Fruit fly (Drosophila melanogaster) Kc167 (cell line): ENCODE data around the gene CG31347.

ENCODE experiments used
- Myc ChIP-seq: fragments of >200 bp; optimal IDR thresholded peaks from 2 replicates; lab custom pipeline; 2017; ENCODE audit warnings: missing external identifiers
- Sin3A ChIP-seq: fragments of >200 bp; optimal IDR thresholded peaks from 2 replicates; lab custom pipeline; 2018; ENCODE audit warnings: missing external identifiers
- h ChIP-seq: fragments of >200 bp; optimal IDR thresholded peaks from 3 replicates; lab custom pipeline; 2018; ENCODE audit warnings: missing external identifiers
- insv ChIP-seq: fragments of >200 bp; optimal IDR thresholded peaks from 3 replicates; lab custom pipeline; 2018; ENCODE audit warnings: missing external identifiers
- psq ChIP-seq: fragments of >200 bp; optimal IDR thresholded peaks from 2 replicates; lab custom pipeline; 2017; ENCODE audit warnings: missing external identifiers
- ttk ChIP-seq: sonication (Bioruptor generic); optimal IDR thresholded peaks from 2 replicates; lab custom pipeline; 2017; ENCODE audit warnings: missing external identifiers

CG31347 gene

DNA sequence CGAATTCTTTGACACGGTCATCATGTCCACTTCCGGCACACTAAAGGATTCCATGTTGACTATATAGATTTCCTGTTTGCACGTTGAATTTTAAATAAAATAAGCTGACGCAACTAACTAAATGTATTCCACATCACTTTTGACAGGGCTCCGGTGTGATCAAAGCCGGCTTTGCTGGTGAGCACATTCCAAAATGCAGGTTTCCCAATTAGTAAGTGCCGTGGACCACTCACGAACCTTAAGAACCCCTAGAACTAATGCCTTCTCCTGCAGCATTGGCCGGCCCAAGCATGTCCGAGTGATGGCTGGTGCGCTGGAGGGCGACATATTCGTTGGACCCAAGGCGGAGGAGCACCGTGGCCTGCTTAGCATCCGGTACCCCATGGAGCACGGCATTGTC, at the start of gene CG31347:
Gene CG31347 (minus strand): TSS at position 101 of the 400 bp plus-strand sequence.
- TF ChIP-seq ttk (lab: Kevin White, UChicago) = no peak

DNA sequence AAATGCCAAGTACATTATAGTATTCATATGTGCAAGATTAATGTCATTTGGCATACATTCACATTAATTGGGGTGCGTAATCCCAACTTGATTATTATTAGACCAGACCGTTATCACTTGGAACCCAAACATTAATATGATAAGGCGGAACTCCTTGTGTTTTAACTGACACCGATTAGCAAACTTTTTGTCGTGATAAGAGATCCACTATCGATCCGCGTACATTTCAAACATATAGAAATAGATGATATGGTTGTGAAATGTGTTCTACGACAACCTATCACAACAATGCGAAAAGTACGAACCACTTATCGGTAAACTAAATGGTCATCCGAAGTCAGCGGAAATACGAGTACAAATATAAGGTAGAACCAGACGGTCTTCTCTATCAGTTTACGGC, 46.9 kb upstream of the CG31347 start, which contains the start of gene Ugt37A2:
Gene Ugt37A2 (plus strand): TSS at position 396 of the 400 bp plus-strand sequence.
- TF ChIP-seq h (no peak), insv (no peak), Sin3A (lab: Kevin White, UChicago) (no peak), psq (lab: Kevin White, UChicago) (no peak), ttk (lab: Kevin White, UChicago) (no peak), Myc (lab: Kevin White, UChicago) (no peak)

DNA sequence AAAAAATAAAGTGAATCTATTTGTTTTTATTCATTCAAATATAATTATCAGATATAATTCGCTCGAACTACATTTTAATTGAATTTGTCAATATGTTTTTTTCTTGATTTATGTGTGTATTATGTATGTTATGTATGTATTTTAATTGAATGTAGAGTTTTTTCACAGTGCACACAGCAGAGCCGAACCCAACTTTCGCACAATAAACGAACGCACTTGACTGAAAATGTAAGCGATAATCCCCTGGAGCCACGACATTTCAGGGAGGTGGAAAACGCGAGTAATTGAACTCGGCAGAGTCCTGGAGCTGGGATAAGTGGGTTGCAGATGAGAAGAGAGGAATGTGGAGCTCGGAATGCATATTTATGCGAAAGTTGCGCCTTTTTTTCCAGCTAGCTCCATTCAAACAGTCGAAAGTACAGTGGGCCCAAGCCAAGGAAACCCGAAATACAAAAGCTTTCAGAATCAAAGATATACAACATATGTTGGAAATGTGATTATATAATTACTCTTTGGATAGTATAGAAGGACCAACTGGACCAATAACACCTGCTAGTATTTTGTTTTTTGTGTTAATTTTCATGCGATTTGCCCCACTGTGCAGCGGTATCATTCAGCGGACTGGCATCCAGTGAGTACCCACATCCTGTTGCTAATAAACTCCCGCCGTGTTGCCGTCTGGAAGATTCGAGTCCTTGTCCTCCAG, 35.7 kb upstream of the CG31347 start:
- TF ChIP-seq insv (no peak), h (no peak), psq (lab: Kevin White, UChicago) (no peak), Sin3A (lab: Kevin White, UChicago) (no peak), Myc (lab: Kevin White, UChicago) (no peak), ttk (lab: Kevin White, UChicago) (no peak)

DNA sequence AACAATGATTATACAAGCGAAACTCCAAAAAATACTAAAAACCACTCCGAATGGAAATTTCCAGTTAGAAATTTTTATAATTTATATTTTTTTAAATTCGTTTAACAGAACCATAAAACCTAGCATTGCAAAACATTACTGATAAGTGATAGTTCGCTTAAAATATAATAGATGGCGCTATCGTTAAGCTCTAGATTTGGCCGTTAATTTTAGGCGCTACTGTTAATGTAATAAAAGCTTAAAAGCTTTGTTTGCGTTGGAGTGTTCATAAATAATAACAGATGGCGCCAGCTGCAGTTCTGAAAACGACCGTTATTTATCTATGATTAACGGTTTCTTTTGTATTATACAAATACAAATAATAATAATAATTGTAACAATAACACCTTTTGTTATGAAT, 31.4 kb upstream of the CG31347 start:
- TF ChIP-seq Sin3A (lab: Kevin White, UChicago) (no peak), Myc (lab: Kevin White, UChicago) (no peak), insv (no peak), h (no peak), psq (lab: Kevin White, UChicago) (no peak), ttk (lab: Kevin White, UChicago) (no peak)

DNA sequence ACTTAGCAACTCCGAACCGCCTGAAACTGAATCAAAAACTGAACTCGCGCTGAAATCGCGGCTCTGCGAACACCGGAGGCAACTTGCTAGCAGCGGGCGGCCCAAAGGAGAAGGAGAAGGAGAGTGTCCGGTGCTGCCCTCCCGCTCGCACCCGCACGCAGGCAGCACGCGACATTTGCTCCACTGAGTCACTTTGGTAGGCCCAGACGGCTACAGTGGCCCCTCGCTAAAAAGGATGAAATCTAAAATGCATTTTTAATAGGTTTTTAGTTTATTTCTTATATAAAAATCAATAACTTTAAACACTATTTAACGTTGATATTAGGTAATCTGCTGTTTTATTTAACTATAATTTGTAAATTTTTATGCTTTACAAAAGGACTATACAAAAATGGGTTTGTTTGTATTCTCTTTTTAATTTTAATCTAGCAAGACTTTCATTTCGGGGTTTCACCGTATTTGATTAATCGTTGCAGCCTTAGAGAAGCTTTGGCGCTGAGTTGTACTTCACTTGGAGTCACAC, 30.1 kb upstream of the CG31347 start, which contains the start of gene Men:
Gene Men (minus strand): TSS at position 51 of the 523 bp plus-strand sequence.
- TF ChIP-seq insv (no peak), psq (lab: Kevin White, UChicago) (no peak), Sin3A (lab: Kevin White, UChicago) (no peak), Myc (lab: Kevin White, UChicago) (no peak), h (no peak), ttk (lab: Kevin White, UChicago) (no peak)

DNA sequence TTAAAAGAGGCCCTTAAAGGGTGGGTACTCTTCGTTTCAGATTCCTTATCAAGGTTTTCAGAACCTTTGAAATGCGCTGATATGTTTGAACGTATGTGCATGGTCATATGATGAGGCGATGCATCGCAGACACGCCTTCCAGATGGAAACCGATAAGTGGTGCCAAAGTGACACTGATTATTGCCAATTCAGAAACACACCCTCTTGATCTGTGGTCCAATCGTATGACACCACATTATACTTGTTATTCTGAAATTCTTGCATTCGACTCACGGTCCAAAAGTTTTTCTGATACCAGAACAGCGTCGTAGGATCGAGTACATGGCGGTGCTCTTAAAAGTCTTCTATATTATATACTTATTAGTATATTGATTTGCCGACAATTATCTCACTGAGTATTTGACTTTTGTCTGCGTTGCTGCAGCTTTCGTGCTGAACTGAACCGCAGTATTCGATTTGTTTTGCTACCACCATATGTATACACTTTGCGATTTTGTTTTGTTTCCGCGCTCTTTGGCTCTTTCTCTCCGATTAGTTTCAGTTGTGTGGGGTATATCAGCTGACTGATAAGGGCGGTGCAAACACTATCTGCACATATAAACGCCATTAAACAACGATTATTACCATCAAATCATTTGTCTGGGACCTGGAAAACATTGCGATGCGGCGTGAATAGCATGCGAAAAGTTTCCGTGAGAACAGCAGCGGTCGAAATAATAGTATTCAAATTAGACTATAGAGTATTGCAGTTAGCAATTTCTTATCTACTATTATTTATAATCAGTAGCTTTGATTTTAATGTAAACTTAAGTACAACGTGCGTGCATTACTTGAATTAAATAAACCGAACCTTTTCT, 28.2 kb upstream of the CG31347 start:
- TF ChIP-seq psq (lab: Kevin White, UChicago) (no peak), insv (no peak), Sin3A (lab: Kevin White, UChicago) (no peak), ttk (lab: Kevin White, UChicago) (no peak), Myc (lab: Kevin White, UChicago) (no peak), h (no peak)

DNA sequence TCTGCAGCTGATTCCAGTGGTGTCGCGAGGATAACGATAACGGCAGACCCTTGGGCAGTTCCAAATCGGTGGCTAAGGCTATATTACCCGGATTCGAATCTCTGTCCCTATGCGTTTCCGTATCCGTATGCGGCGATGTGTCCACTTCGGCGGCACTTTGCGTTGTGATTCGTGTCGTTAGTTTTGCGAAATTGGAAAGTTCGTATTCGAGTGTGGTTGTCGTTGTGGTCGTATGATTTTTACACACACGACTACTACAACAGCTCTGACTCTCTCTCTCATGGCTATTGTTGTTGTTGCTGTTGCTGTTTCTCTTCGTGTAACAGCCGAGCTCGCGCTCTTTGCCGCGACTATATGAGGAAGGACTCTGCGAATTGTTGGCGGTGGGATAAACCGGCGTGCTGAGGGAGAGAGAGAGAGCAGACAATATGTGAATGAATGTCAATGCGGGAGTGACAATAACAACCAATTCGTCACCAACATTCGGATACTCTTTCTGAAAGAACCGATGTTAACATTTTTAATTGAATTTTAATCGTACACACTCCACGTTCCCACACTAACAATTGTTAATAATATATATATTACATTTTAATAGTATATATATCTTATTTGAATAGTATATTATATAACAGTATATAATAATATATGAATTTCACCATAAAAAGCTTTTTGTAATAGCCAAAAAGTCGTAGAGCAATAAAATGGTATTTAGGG, 27.4 kb upstream of the CG31347 start:
- TF ChIP-seq h = no peak

DNA sequence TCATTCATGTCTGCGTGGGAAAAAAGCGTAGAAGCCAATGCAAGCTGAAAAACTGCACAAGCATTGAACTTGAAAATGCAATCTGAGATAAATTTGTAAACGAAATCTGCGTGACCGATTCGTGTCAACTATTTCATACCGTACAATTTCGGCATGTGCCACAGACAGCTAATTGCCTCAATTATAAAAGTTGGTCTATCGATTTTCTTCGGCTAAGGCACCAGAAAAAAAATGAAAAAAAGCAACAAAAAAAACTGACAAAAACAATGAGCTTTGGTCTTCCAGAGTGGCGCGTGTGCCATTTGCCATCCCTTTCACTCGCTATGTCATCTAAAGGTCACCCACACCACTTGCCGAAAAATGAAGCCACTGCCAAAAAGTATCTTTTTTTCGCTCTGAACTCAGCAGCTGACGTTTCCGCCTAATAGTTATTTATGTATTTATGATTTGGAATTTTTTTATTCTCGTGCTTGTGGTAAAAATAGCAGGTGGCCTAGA, 26.2 kb upstream of the CG31347 start:
- TF ChIP-seq ttk (lab: Kevin White, UChicago) (no peak), insv (no peak)

DNA sequence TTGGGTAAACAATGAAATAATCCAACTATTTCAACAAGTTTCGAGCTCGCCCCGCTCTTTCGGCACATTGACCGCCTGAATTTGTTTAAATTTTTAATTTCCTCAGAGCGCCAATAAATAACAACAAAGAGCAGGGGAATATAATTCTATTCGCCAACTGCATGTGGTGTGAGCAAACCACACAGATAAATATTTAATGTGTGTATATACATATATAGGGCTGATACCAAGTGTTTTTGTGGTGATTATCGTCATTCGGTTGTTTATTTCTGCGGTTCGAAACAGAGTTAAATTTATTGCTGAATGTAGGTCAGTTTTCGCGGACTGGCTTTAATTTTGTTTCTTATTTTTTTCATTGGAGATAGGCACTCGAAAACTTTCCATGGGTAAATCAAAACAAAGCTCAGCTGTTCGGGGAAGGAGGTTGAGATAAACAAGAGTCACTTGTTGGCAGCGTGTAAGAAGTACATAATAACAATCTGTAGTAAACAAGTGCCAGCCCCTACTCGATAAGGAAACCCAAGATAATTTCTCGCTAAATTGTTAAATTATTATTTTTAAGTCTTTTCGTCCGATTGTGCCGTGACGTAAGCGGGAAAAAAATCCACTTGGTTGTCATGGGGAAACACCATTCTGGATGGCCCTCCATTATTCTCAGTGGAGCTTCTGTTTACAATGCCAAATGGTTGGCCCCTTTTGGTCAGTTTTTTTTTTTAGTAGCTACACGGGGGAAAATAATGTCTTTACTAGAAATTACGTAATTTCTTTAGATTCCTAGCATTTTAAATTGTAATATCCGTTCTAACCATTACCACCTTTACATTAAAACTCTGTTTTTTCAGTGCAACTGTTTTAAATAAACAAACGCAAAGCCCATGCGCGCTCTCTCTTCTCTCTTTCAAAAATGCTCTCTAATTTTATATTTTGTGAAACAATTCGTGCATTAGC, 25.5 kb upstream of the CG31347 start:
- TF ChIP-seq insv (no peak), psq (lab: Kevin White, UChicago) (no peak), Myc (lab: Kevin White, UChicago) (no peak), ttk (lab: Kevin White, UChicago) (no peak), h (no peak), Sin3A (lab: Kevin White, UChicago) (no peak)

DNA sequence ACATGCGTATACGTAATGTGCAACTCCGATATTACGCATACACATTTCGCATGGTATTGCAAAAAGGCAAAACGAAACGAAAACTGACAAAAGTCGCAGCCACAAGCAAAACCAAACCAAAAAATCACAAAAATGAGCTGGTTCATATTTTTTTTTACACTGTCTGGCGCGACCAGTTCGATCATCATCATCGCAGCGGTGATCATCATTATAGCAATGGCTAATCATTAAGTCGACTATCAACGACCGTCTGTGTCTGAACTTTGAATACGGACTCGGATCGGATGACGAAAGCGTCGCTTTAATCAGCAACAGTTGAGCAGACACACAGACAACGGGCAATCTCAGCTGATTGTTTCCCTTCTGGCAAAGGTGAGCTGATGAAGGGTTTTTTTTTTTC, 24.5 kb upstream of the CG31347 start:
- TF ChIP-seq Sin3A (lab: Kevin White, UChicago) (no peak), ttk (lab: Kevin White, UChicago) (no peak), Myc (lab: Kevin White, UChicago) (no peak), psq (lab: Kevin White, UChicago) (no peak), insv (no peak), h (no peak)

DNA sequence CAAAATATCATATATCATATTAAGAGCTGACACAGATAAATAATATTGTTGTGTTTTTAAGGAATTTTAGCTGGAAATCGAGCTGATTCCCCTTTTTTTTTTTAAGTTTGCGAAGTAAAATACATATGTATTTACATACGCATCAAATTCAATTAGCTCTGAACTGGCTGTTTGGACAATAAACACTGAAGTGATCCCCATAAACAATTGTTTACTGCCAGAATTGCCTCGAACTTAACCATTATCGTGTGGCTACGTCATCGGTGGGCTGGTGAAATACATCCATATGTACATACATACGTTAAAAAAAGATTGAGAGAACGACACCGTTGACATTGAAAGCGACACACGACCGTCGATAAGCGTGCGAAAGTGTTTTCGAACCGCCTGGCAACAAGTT, 23.9 kb upstream of the CG31347 start:
- no peak for TF ChIP-seq psq (lab: Kevin White, UChicago)
- TF ChIP-seq insv = no peak
- no peak for TF ChIP-seq Sin3A (lab: Kevin White, UChicago)
- no peak for TF ChIP-seq h
- TF ChIP-seq ttk (lab: Kevin White, UChicago) = no peak
- TF ChIP-seq Myc (lab: Kevin White, UChicago) = no peak
